Worm (Caenorhabditis elegans) whole organism, young adult: Measurements from ENCODE around the gene rps-8.

Source experiments
- B0019.2 ChIP-seq: fragments of 200-800 bp; sonication (Bioruptor generic); conservative IDR thresholded peaks from 2 replicates; pipeline ENCODE4 v1.3.6; 2022; ENCODE audit warnings: missing genetic modification reagents, missing genetic modification characterization, missing compliant biosample characterization
- B0035.1 ChIP-seq: sonication (generic microtip); optimal IDR thresholded peaks from 2 replicates; lab custom pipeline; 2016; ENCODE audit warnings: missing genetic modification characterization, mild to moderate bottlenecking, missing compliant biosample characterization, missing genotype, missing genetic modification reagents
- D2030.7 ChIP-seq: fragments of 200-800 bp; sonication (Bioruptor generic); IDR thresholded peaks from 2 replicates; pipeline ENCODE4 v1.3.6; 2022; ENCODE audit warnings: missing genetic modification reagents, missing genetic modification characterization, missing compliant biosample characterization
- F52B5.7 ChIP-seq: sonication (generic microtip); optimal IDR thresholded peaks from 2 replicates; lab custom pipeline; 2016; ENCODE audit warnings: mild to moderate bottlenecking, missing genetic modification characterization, missing compliant biosample characterization
- F57A8.1 ChIP-seq: fragments of 200-800 bp; sonication (Bioruptor generic); optimal IDR thresholded peaks from 2 replicates; lab custom pipeline; 2018; ENCODE audit warnings: mild to moderate bottlenecking, missing genetic modification characterization, moderate library complexity, missing compliant biosample characterization
- F57C9.4 ChIP-seq: sonication (generic microtip); optimal IDR thresholded peaks from 2 replicates; lab custom pipeline; 2017; ENCODE audit warnings: mild to moderate bottlenecking, missing genetic modification characterization, missing compliant biosample characterization
- T26A5.8 ChIP-seq: sonication (generic microtip); optimal IDR thresholded peaks from 2 replicates; lab custom pipeline; 2016; ENCODE audit warnings: missing genetic modification characterization, missing compliant biosample characterization
- Y53F4B.3 ChIP-seq: fragments of 200-800 bp; sonication (Bioruptor generic); IDR thresholded peaks from 2 replicates; pipeline ENCODE4 v1.3.6; 2022; ENCODE audit warnings: missing genetic modification reagents, missing genetic modification characterization, missing compliant biosample characterization
- Y53G8AR.9 ChIP-seq: fragments of 200-800 bp; sonication (Bioruptor generic); conservative IDR thresholded peaks from 2 replicates; pipeline ENCODE4 v1.3.6; 2022; ENCODE audit warnings: missing genetic modification reagents, missing genetic modification characterization, missing compliant biosample characterization
- Y56A3A.18 ChIP-seq: fragments of 200-800 bp; sonication (Bioruptor generic); IDR thresholded peaks from 2 replicates; pipeline ENCODE4 v1.3.6; 2022; ENCODE audit warnings: missing genetic modification reagents, missing genetic modification characterization, missing compliant biosample characterization
- ZK185.1 ChIP-seq: sonication (generic microtip); optimal IDR thresholded peaks from 2 replicates; lab custom pipeline; 2016; ENCODE audit warnings: mild to moderate bottlenecking, missing genetic modification characterization, missing compliant biosample characterization; ENCODE audit not compliant: poor library complexity, severe bottlenecking
- aptf-3 ChIP-seq: fragments of 200-800 bp; sonication (Bioruptor generic); IDR thresholded peaks from 2 replicates; pipeline ENCODE4 v1.3.6; 2022; ENCODE audit warnings: missing genetic modification characterization, missing compliant biosample characterization
- athp-1 ChIP-seq: sonication (generic microtip); optimal IDR thresholded peaks from 2 replicates; lab custom pipeline; 2017; ENCODE audit warnings: mild to moderate bottlenecking, missing genetic modification characterization, missing compliant biosample characterization
- attf-5 ChIP-seq: fragments of 200-800 bp; sonication (Bioruptor generic); optimal IDR thresholded peaks from 2 replicates; lab custom pipeline; 2018; ENCODE audit warnings: mild to moderate bottlenecking, missing genetic modification characterization, missing compliant biosample characterization
- bed-2 ChIP-seq: fragments of 200-800 bp; sonication (Bioruptor generic); IDR thresholded peaks from 2 replicates; pipeline ENCODE4 v1.3.6; 2022; ENCODE audit warnings: missing genetic modification reagents, missing genetic modification characterization, missing compliant biosample characterization
- cebp-1 ChIP-seq, 2 experiments: fragments of 200-800 bp in 1 of 2; sonication (Bioruptor generic) in 1 of 2; sonication (generic microtip) in 1 of 2; IDR thresholded peaks in 1 of 2; optimal IDR thresholded peaks in 1 of 2; 2 replicates each; pipeline versions ENCODE4 v1.3.6 to Lab custom; 2017 to 2022; ENCODE audit warnings: missing compliant biosample characterization in 2 of 2, missing genetic modification characterization in 2 of 2, mild to moderate bottlenecking in 1 of 2, missing genetic modification reagents in 1 of 2, moderate library complexity in 1 of 2
- ceh-27 ChIP-seq: fragments of 200-800 bp; sonication (Bioruptor generic); optimal IDR thresholded peaks from 2 replicates; lab custom pipeline; 2018; ENCODE audit warnings: mild to moderate bottlenecking, missing genetic modification characterization, moderate library complexity, missing compliant biosample characterization
- ceh-40 ChIP-seq: fragments of 200-800 bp; sonication (Bioruptor generic); IDR thresholded peaks from 2 replicates; pipeline ENCODE4 v1.3.6; 2022; ENCODE audit warnings: missing genetic modification characterization, missing compliant biosample characterization
- hlh-26 ChIP-seq: fragments of 200-800 bp; sonication (Bioruptor generic); conservative IDR thresholded peaks from 2 replicates; pipeline ENCODE4 v1.3.6; 2022; ENCODE audit warnings: missing genetic modification reagents, missing genetic modification characterization, missing compliant biosample characterization
- hrde-1 ChIP-seq: sonication (generic microtip); optimal IDR thresholded peaks from 2 replicates; lab custom pipeline; 2016; ENCODE audit warnings: missing genetic modification characterization, mild to moderate bottlenecking, missing compliant biosample characterization, moderate library complexity, missing genotype, missing genetic modification reagents, borderline replicate concordance
- lag-1 ChIP-seq: fragments of 200-800 bp; sonication (Bioruptor generic); IDR thresholded peaks from 2 replicates; pipeline ENCODE4 v1.3.6; 2022; ENCODE audit warnings: missing genetic modification reagents, missing genetic modification characterization, missing compliant biosample characterization
- let-607 ChIP-seq, 2 experiments: fragments of 200-800 bp in 1 of 2; sonication (Bioruptor generic) in 1 of 2; sonication (generic microtip) in 1 of 2; optimal IDR thresholded peaks; 2 replicates each; lab custom pipeline; 2016 to 2018; ENCODE audit warnings: mild to moderate bottlenecking in 2 of 2, missing compliant biosample characterization in 2 of 2, missing genetic modification characterization in 2 of 2, moderate library complexity in 2 of 2, missing genotype in 1 of 2
- madf-3 ChIP-seq: fragments of 200-800 bp; sonication (Bioruptor generic); IDR thresholded peaks from 2 replicates; pipeline ENCODE4 v1.3.6; 2022; ENCODE audit warnings: missing genetic modification reagents, missing genetic modification characterization, missing compliant biosample characterization
- madf-6 ChIP-seq: fragments of 200-800 bp; sonication (Bioruptor generic); IDR thresholded peaks from 2 replicates; pipeline ENCODE4 v1.3.6; 2022; ENCODE audit warnings: missing genetic modification reagents, missing genetic modification characterization, missing compliant biosample characterization
- mel-28 ChIP-seq: sonication (generic microtip); optimal IDR thresholded peaks from 2 replicates; lab custom pipeline; 2016; ENCODE audit warnings: borderline replicate concordance, mild to moderate bottlenecking, missing genetic modification characterization, missing compliant biosample characterization
- mxl-1 ChIP-seq: sonication (generic microtip); optimal IDR thresholded peaks from 2 replicates; lab custom pipeline; 2016; ENCODE audit warnings: missing genetic modification characterization, missing compliant biosample characterization
- nhr-80 ChIP-seq: sonication (generic microtip); optimal IDR thresholded peaks from 2 replicates; lab custom pipeline; 2016; ENCODE audit warnings: missing genetic modification characterization, missing compliant biosample characterization
- sea-2 ChIP-seq: fragments of 200-800 bp; sonication (Bioruptor generic); IDR thresholded peaks from 2 replicates; pipeline ENCODE4 v1.3.6; 2022; ENCODE audit warnings: missing genetic modification characterization, missing compliant biosample characterization
- snpc-1.3 ChIP-seq: sonication (generic microtip); optimal IDR thresholded peaks from 2 replicates; lab custom pipeline; 2017; ENCODE audit warnings: missing genetic modification characterization, mild to moderate bottlenecking, missing compliant biosample characterization, antibody characterized with exemption, moderate library complexity, missing genotype, missing genetic modification reagents; ENCODE audit not compliant: insufficient read depth
- tbp1 ChIP-seq: fragments of 200-800 bp; sonication (Bioruptor generic); optimal IDR thresholded peaks from 2 replicates; lab custom pipeline; 2018; ENCODE audit warnings: mild to moderate bottlenecking, missing genetic modification characterization, missing compliant biosample characterization
- tlf-1 ChIP-seq: fragments of 200-800 bp; sonication (Bioruptor generic); optimal IDR thresholded peaks from 2 replicates; lab custom pipeline; 2018; ENCODE audit warnings: mild to moderate bottlenecking, missing genetic modification characterization, missing compliant biosample characterization
- zfh-2 ChIP-seq: fragments of 200-800 bp; sonication (Bioruptor generic); conservative IDR thresholded peaks from 2 replicates; pipeline ENCODE4 v1.3.6; 2022; ENCODE audit warnings: missing genetic modification reagents, missing genetic modification characterization, missing compliant biosample characterization
- zim-3 ChIP-seq: sonication (generic microtip); optimal IDR thresholded peaks from 2 replicates; lab custom pipeline; 2017; ENCODE audit warnings: mild to moderate bottlenecking, missing genetic modification characterization, moderate library complexity, missing compliant biosample characterization
- ztf-18 ChIP-seq: sonication (generic microtip); optimal IDR thresholded peaks from 2 replicates; lab custom pipeline; 2016; ENCODE audit warnings: missing genotype, mild to moderate bottlenecking, missing genetic modification characterization, missing compliant biosample characterization
- ztf-28 ChIP-seq: fragments of 200-800 bp; sonication (Bioruptor generic); IDR thresholded peaks from 2 replicates; pipeline ENCODE4 v1.3.6; 2022; ENCODE audit warnings: missing genetic modification reagents, missing genetic modification characterization, missing compliant biosample characterization
- ztf-3 ChIP-seq: fragments of 200-800 bp; sonication (Bioruptor generic); optimal IDR thresholded peaks from 2 replicates; lab custom pipeline; 2018; ENCODE audit warnings: mild to moderate bottlenecking, missing genetic modification characterization, missing compliant biosample characterization

The rps-8 gene

ce11 chrIV:7287474-7287873 is 26.2 kb downstream of the rps-8 start, which contains the start of gene F42C5.3 (continued):
- no peak for TF ChIP-seq ceh-40
- no peak for TF ChIP-seq ceh-27 (GFP tag; lab: Kevin White, UChicago)
- TF ChIP-seq F57C9.4 (tag; lab: Kevin White, UChicago): no peak
- no peak for TF ChIP-seq Y56A3A.18 (GFP tag; lab: Robert Waterston, UW)
- TF ChIP-seq ztf-18 (tag; lab: Kevin White, UChicago): no peak
- no peak for TF ChIP-seq hrde-1 (tag; lab: Kevin White, UChicago)
- TF ChIP-seq tlf-1: no peak

- TF ChIP-seq Y53F4B.3 (GFP tag; lab: Robert Waterston, UW) (no peak), lag-1 (GFP tag; lab: Robert Waterston, UW) (no peak), sea-2 (GFP tag; lab: Robert Waterston, UW) (no peak), nhr-80 (no peak), ztf-3 (GFP tag; lab: Kevin White, UChicago) (no peak), attf-5 (GFP tag; lab: Kevin White, UChicago) (no peak), Y53G8AR.9 (GFP tag; lab: Robert Waterston, UW) (no peak), ZK185.1 (tag; lab: Kevin White, UChicago) (no peak), B0035.1 (tag; lab: Kevin White, UChicago) (no peak), mel-28 (tag; lab: Kevin White, UChicago) (no peak), mxl-1 (no peak), snpc-1.3 (tag; lab: Kevin White, UChicago) (no peak), athp-1 (tag; lab: Kevin White, UChicago) (no peak), tbp1 (GFP tag; lab: Kevin White, UChicago) (no peak), Y56A3A.18 (GFP tag; lab: Robert Waterston, UW) (no peak), ztf-28 (GFP tag; lab: Robert Waterston, UW) (no peak), aptf-3 (no peak), madf-3 (GFP tag; lab: Robert Waterston, UW) (no peak), T26A5.8 (no peak)
Measured at ce11 chrIV:7285839-7286238, 27.8 kb downstream of the rps-8 start, which contains the start of gene C06E4.8. TSS of gene C06E4.8 (minus strand) at chrIV:7285875.

DNA sequence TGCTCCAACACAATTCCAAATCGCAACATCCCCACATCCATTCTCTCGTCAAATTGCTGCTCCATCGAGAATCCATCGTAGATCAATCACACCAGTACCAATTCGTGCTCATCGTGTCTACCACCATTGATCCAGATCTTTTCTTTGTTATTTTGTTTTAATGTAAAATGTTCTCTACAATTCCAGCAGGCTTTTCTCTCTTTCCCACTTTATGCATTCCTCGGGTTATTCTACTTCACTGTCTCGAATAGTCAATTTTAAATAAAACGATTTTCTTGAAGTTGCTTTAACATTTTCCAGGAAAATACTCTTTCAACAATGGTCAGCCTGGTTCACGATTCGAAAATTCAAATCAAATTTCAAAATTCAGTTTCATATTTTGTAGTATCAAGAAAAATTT is 30.7 kb downstream of the rps-8 start, which contains the start of gene C06E4.1:
TSS of gene C06E4.1 (plus strand) at position 301 of the 400 bp plus-strand sequence.
- TF ChIP-seq madf-6: no peak
- no peak for TF ChIP-seq Y53F4B.3 (GFP tag; lab: Robert Waterston, UW)
- no peak for TF ChIP-seq tbp1 (GFP tag; lab: Kevin White, UChicago)
- TF ChIP-seq hlh-26 (GFP tag; lab: Robert Waterston, UW): no peak
- no peak for TF ChIP-seq zfh-2 (GFP tag; lab: Robert Waterston, UW)
- TF ChIP-seq bed-2 (GFP tag; lab: Robert Waterston, UW): no peak
- TF ChIP-seq F57C9.4 (tag; lab: Kevin White, UChicago): no peak
- no peak for TF ChIP-seq zim-3 (tag; lab: Kevin White, UChicago)
- no peak for TF ChIP-seq F57A8.1 (GFP tag; lab: Kevin White, UChicago)
- TF ChIP-seq D2030.7 (GFP tag; lab: Robert Waterston, UW): no peak
- TF ChIP-seq cebp-1 (GFP tag; IDR thresholded peaks at IDR 0.05; lab: Robert Waterston, UW): no peak
- TF ChIP-seq cebp-1 (tag; optimal IDR thresholded peaks at IDR 0.05; lab: Kevin White, UChicago): no peak
- TF ChIP-seq F52B5.7 (tag; lab: Kevin White, UChicago): no peak
- no peak for TF ChIP-seq let-607 (tag; optimal IDR thresholded peaks at IDR 0.05; lab: Kevin White, UChicago)
- TF ChIP-seq B0019.2 (GFP tag; lab: Robert Waterston, UW): no peak
